Worm (Caenorhabditis elegans) whole organism, L3 larva: ENCODE measurements around the gene grl-30.

Source experiments
- ZK546.5 ChIP-seq: sonication (generic microtip); optimal IDR thresholded peaks from 2 replicates; lab custom pipeline; 2017; ENCODE audit warnings: missing biosample characterization, missing genetic modification characterization
- ceh-82 ChIP-seq: fragments of 150-350 bp; optimal IDR thresholded peaks from 2 replicates; lab custom pipeline; 2014; ENCODE audit warnings: missing biosample characterization, missing genetic modification characterization
- nhr-77 ChIP-seq: fragments of 150-350 bp; optimal IDR thresholded peaks from 2 replicates; lab custom pipeline; 2014; ENCODE audit warnings: missing biosample characterization, missing genetic modification characterization

DNA sequence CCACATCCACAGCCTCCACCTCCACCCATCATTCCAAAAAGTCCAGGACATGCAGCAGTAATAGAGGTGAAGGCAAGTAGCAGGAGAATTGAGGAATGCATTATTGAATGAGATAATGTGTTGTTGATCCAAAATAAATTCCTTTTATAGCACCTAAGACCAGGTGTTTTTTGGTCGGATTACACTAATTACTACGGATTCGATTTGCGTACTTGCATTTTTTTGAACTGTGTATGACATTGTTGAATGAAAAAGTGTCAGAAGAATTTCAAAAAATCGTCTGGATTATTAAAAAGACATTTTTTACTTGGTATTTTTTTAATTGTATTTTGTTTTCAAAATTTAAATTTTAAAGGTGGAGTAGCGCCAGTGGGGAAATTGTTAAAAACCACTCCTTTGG, 4.3 kb upstream of the grl-30 start, which contains the start of gene grl-28:
- TF ChIP-seq ceh-82 (tag; lab: Kevin White, UChicago) (no peak), ZK546.5 (no peak), nhr-77 (no peak)
